Fruit fly (Drosophila melanogaster) whole organism, embryonic: ENCODE results near the gene IntS6.

ENCODE experiments used
- Bteb2 ChIP-seq: fragments of 200-800 bp; sonication (Bioruptor generic); optimal IDR thresholded peaks from 2 replicates; lab custom pipeline; 2016; ENCODE audit warnings: missing biosample characterization, missing genetic modification characterization
- C15 ChIP-seq: fragments of 200-800 bp; sonication (Bioruptor generic); IDR thresholded peaks from 3 replicates; pipeline ENCODE4 v1.3.6; 2022; ENCODE audit warnings: missing biosample characterization, missing genetic modification characterization
- CG11398 ChIP-seq: fragments of 200-800 bp; sonication (Bioruptor generic); optimal IDR thresholded peaks from 2 replicates; lab custom pipeline; 2016; ENCODE audit warnings: missing biosample characterization, missing genetic modification characterization
- CG12071 ChIP-seq: fragments of 200-800 bp; sonication (Bioruptor generic); optimal IDR thresholded peaks from 3 replicates; lab custom pipeline; 2018; ENCODE audit warnings: missing biosample characterization, mild to moderate bottlenecking, missing genetic modification characterization
- CG12155 ChIP-seq: fragments of 200-800 bp; sonication (Bioruptor generic); optimal IDR thresholded peaks from 3 replicates; lab custom pipeline; 2016; ENCODE audit warnings: missing biosample characterization, missing genetic modification characterization
- CG12659 ChIP-seq: fragments of 200-800 bp; sonication (Bioruptor generic); optimal IDR thresholded peaks from 3 replicates; lab custom pipeline; 2017; ENCODE audit warnings: mild to moderate bottlenecking, missing biosample characterization, missing genetic modification reagents, missing genetic modification characterization
- CG15011 ChIP-seq: fragments of 200-800 bp; sonication (Bioruptor generic); optimal IDR thresholded peaks from 3 replicates; lab custom pipeline; 2018; ENCODE audit warnings: missing biosample characterization, mild to moderate bottlenecking, missing genetic modification characterization
- CG1602 ChIP-seq: fragments of 200-800 bp; sonication (Bioruptor generic); optimal IDR thresholded peaks from 3 replicates; lab custom pipeline; 2016; ENCODE audit warnings: missing biosample characterization, missing genetic modification characterization
- CG1603 ChIP-seq: fragments of 200-800 bp; sonication (Bioruptor generic); optimal IDR thresholded peaks from 2 replicates; lab custom pipeline; 2019; ENCODE audit warnings: missing biosample characterization, mild to moderate bottlenecking, missing genetic modification characterization, moderate library complexity
- CG17186 ChIP-seq: fragments of 200-800 bp; sonication (Bioruptor generic); optimal IDR thresholded peaks from 3 replicates; lab custom pipeline; 2017; ENCODE audit warnings: missing biosample characterization, missing genetic modification reagents, missing genetic modification characterization
- CG17568 ChIP-seq: fragments of 200-800 bp; sonication (Bioruptor generic); optimal IDR thresholded peaks from 2 replicates; lab custom pipeline; 2018; ENCODE audit warnings: missing biosample characterization, mild to moderate bottlenecking, missing genetic modification characterization, moderate library complexity
- CG1792 ChIP-seq: fragments of 200-800 bp; sonication (Bioruptor generic); optimal IDR thresholded peaks from 2 replicates; lab custom pipeline; 2016; ENCODE audit warnings: missing biosample characterization, missing genetic modification characterization
- CG18476 ChIP-seq: fragments of 200-800 bp; sonication (Bioruptor generic); optimal IDR thresholded peaks from 2 replicates; lab custom pipeline; 2016; ENCODE audit warnings: missing biosample characterization, mild to moderate bottlenecking, missing genetic modification characterization
- CG3838 ChIP-seq: fragments of 200-800 bp; sonication (Bioruptor generic); optimal IDR thresholded peaks from 3 replicates; lab custom pipeline; 2016; ENCODE audit warnings: missing biosample characterization, missing genetic modification characterization
- CG4707 ChIP-seq: fragments of 200-800 bp; sonication (Bioruptor generic); optimal IDR thresholded peaks from 2 replicates; lab custom pipeline; 2018; ENCODE audit warnings: missing biosample characterization, mild to moderate bottlenecking, missing genetic modification characterization, moderate library complexity
- CG4854 ChIP-seq: fragments of 200-800 bp; sonication (Bioruptor generic); optimal IDR thresholded peaks from 2 replicates; lab custom pipeline; 2016; ENCODE audit warnings: missing biosample characterization, missing genetic modification characterization, inconsistent platforms
- CG6683 ChIP-seq: fragments of 200-800 bp; sonication (Bioruptor generic); optimal IDR thresholded peaks from 2 replicates; lab custom pipeline; 2017; ENCODE audit warnings: missing biosample characterization, mild to moderate bottlenecking, missing genetic modification characterization, missing genetic modification reagents
- CG7357 ChIP-seq: fragments of 200-800 bp; sonication (Bioruptor generic); IDR thresholded peaks from 3 replicates; pipeline ENCODE4 v1.3.6; 2022; ENCODE audit warnings: missing biosample characterization, missing genetic modification characterization
- CG8281 ChIP-seq: fragments of 200-800 bp; sonication (Bioruptor generic); optimal IDR thresholded peaks from 2 replicates; lab custom pipeline; 2018; ENCODE audit warnings: missing biosample characterization, mild to moderate bottlenecking, missing genetic modification characterization, moderate library complexity
- Dfd ChIP-seq, 2 experiments: fragments of >200 bp; optimal IDR thresholded peaks; 2 replicates each; lab custom pipeline; 2017; ENCODE audit warnings: missing biosample characterization in 2 of 2, missing genetic modification characterization in 2 of 2
- E2f2 ChIP-seq: fragments of 200-800 bp; sonication (Bioruptor generic); IDR thresholded peaks from 2 replicates; pipeline ENCODE4 v1.3.6; 2022; ENCODE audit warnings: missing biosample characterization, missing genetic modification characterization
- Ets97D ChIP-seq: fragments of 200-800 bp; sonication (Bioruptor generic); optimal IDR thresholded peaks from 3 replicates; lab custom pipeline; 2016; ENCODE audit warnings: missing biosample characterization, missing genetic modification characterization
- Fer3 ChIP-seq: fragments of 200-800 bp; sonication (Bioruptor generic); optimal IDR thresholded peaks from 2 replicates; lab custom pipeline; 2018; ENCODE audit warnings: missing biosample characterization, mild to moderate bottlenecking, missing genetic modification characterization, moderate library complexity
- Gug ChIP-seq: fragments of 200-800 bp; sonication (Bioruptor generic); IDR thresholded peaks from 4 replicates; pipeline ENCODE4 v1.3.6; 2022; ENCODE audit warnings: missing biosample characterization, missing genetic modification characterization
- Hr39 ChIP-seq: fragments of >200 bp; optimal IDR thresholded peaks from 2 replicates; lab custom pipeline; 2017
- Hsf ChIP-seq: fragments of 200-800 bp; sonication (Bioruptor generic); optimal IDR thresholded peaks from 3 replicates; lab custom pipeline; 2016; ENCODE audit warnings: missing biosample characterization, missing genetic modification characterization
- MTF-1 ChIP-seq: fragments of 200-800 bp; sonication (Bioruptor generic); optimal IDR thresholded peaks from 2 replicates; lab custom pipeline; 2018; ENCODE audit warnings: missing biosample characterization, mild to moderate bottlenecking, missing genetic modification characterization, borderline replicate concordance
- NK7.1 ChIP-seq: fragments of 200-800 bp; sonication (Bioruptor generic); optimal IDR thresholded peaks from 3 replicates; lab custom pipeline; 2016; ENCODE audit warnings: missing biosample characterization, missing genetic modification characterization
- Rfx ChIP-seq: fragments of 200-800 bp; sonication (Bioruptor generic); IDR thresholded peaks from 2 replicates; pipeline ENCODE4 v1.3.6; 2022; ENCODE audit warnings: missing biosample characterization, missing genetic modification characterization
- Side ChIP-seq: fragments of 200-800 bp; sonication (Bioruptor generic); optimal IDR thresholded peaks from 2 replicates; lab custom pipeline; 2016; ENCODE audit warnings: missing biosample characterization, missing genetic modification characterization
- Sox100B ChIP-seq: fragments of 200-800 bp; sonication (Bioruptor generic); optimal IDR thresholded peaks from 3 replicates; lab custom pipeline; 2018; ENCODE audit warnings: missing biosample characterization, mild to moderate bottlenecking, missing genetic modification characterization
- Ssrp ChIP-seq: fragments of 200-800 bp; sonication (Bioruptor generic); optimal IDR thresholded peaks from 2 replicates; lab custom pipeline; 2018; ENCODE audit warnings: missing biosample characterization, mild to moderate bottlenecking, missing genetic modification characterization, moderate library complexity
- Usf ChIP-seq: fragments of 200-800 bp; sonication (Bioruptor generic); optimal IDR thresholded peaks from 2 replicates; lab custom pipeline; 2017; ENCODE audit warnings: missing genotype, missing biosample characterization, missing genetic modification characterization
- ato ChIP-seq: fragments of 200-800 bp; sonication (Bioruptor generic); IDR thresholded peaks from 2 replicates; pipeline ENCODE4 v1.3.6; 2022; ENCODE audit warnings: missing biosample characterization, missing genetic modification characterization; ENCODE audit not compliant: partially characterized antibody
- caup ChIP-seq: fragments of 200-800 bp; sonication (Bioruptor generic); optimal IDR thresholded peaks from 3 replicates; lab custom pipeline; 2017; ENCODE audit warnings: missing biosample characterization, mild to moderate bottlenecking, missing genetic modification characterization, moderate library complexity; ENCODE audit not compliant: severe bottlenecking
- croc ChIP-seq: fragments of 200-800 bp; sonication (Bioruptor generic); conservative IDR thresholded peaks from 3 replicates; pipeline ENCODE4 v1.3.6; 2022; ENCODE audit warnings: missing biosample characterization, missing genetic modification characterization
- disco-r ChIP-seq: fragments of 200-800 bp; sonication (Bioruptor generic); optimal IDR thresholded peaks from 2 replicates; lab custom pipeline; 2016; ENCODE audit warnings: missing biosample characterization, missing genetic modification characterization
- eyg ChIP-seq: fragments of 200-800 bp; sonication (Bioruptor generic); optimal IDR thresholded peaks from 3 replicates; lab custom pipeline; 2016; ENCODE audit warnings: missing biosample characterization, missing genetic modification characterization
- hbn ChIP-seq: fragments of 200-800 bp; sonication (Bioruptor generic); IDR thresholded peaks from 2 replicates; pipeline ENCODE4 v1.3.6; 2022; ENCODE audit warnings: missing biosample characterization, missing genetic modification characterization; ENCODE audit not compliant: partially characterized antibody
- insv ChIP-seq, 2 experiments: fragments of 200-800 bp; sonication (Bioruptor generic); optimal IDR thresholded peaks; 3 replicates each; lab custom pipeline; 2016 to 2018; ENCODE audit warnings: missing biosample characterization in 2 of 2, missing genetic modification characterization in 2 of 2
- jigr1 ChIP-seq: fragments of 200-800 bp; sonication (Bioruptor generic); IDR thresholded peaks from 3 replicates; pipeline ENCODE4 v1.3.6; 2022; ENCODE audit warnings: missing biosample characterization, missing genetic modification characterization
- jumu ChIP-seq: fragments of 200-800 bp; sonication (Bioruptor generic); optimal IDR thresholded peaks from 3 replicates; lab custom pipeline; 2016; ENCODE audit warnings: missing biosample characterization, missing genetic modification characterization
- knrl ChIP-seq: fragments of 200-800 bp; sonication (Bioruptor generic); IDR thresholded peaks from 3 replicates; pipeline ENCODE4 v1.3.6; 2022; ENCODE audit warnings: missing biosample characterization, missing genetic modification characterization; ENCODE audit not compliant: partially characterized antibody
- mirr ChIP-seq: fragments of 200-800 bp; sonication (Bioruptor generic); optimal IDR thresholded peaks from 3 replicates; lab custom pipeline; 2018; ENCODE audit warnings: missing biosample characterization, mild to moderate bottlenecking, missing genetic modification characterization
- nmo ChIP-seq: fragments of 200-800 bp; sonication (Bioruptor generic); optimal IDR thresholded peaks from 2 replicates; lab custom pipeline; 2018; ENCODE audit warnings: missing biosample characterization, mild to moderate bottlenecking, missing genetic modification characterization, moderate library complexity
- pum ChIP-seq: fragments of 200-800 bp; sonication (Bioruptor generic); optimal IDR thresholded peaks from 2 replicates; lab custom pipeline; 2016; ENCODE audit warnings: missing biosample characterization, missing genetic modification characterization
- pzg ChIP-seq: fragments of 200-800 bp; sonication (Bioruptor generic); optimal IDR thresholded peaks from 3 replicates; lab custom pipeline; 2018; ENCODE audit warnings: missing biosample characterization, mild to moderate bottlenecking, missing genetic modification characterization, moderate library complexity
- sc ChIP-seq, 3 experiments: fragments of >200 bp in 2 of 3; fragments of 200-800 bp in 1 of 3; sonication (Bioruptor generic) in 1 of 3; optimal IDR thresholded peaks; 2 replicates in 2 of 3; 3 replicates in 1 of 3; lab custom pipeline; 2017; ENCODE audit warnings: mild to moderate bottlenecking in 1 of 3, missing biosample characterization in 1 of 3, missing genetic modification characterization in 1 of 3, missing genetic modification reagents in 1 of 3
- sd ChIP-seq: fragments of 200-800 bp; sonication (Bioruptor generic); optimal IDR thresholded peaks from 3 replicates; lab custom pipeline; 2018; ENCODE audit warnings: missing biosample characterization, mild to moderate bottlenecking, missing genetic modification characterization, moderate library complexity
- so ChIP-seq: fragments of 200-800 bp; sonication (Bioruptor generic); IDR thresholded peaks from 3 replicates; pipeline ENCODE4 v1.3.6; 2022; ENCODE audit warnings: missing biosample characterization, missing genetic modification characterization

IntS6 gene

DNA sequence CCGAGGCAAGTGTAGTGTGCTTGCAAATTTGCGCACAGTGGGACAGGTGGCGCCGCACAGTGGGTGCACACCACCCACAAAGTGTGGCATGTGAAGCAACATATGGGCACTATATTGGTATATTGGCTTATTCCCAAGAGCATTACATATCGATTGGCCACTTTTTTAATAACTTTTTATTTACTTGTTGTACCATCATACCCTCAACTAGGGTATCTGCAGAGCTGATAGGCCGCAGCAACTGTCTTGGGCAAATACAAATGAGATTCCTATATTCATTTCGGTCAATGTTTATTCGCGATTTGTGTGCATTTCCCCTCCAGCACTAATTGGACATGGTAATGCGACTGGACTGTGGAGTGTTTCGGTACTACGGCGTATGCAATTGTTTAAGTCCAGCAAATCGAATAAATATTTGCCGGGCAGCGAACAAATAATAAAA is 22.3 kb downstream of the IntS6 start (continued):
- no peak for TF ChIP-seq CG1792
- no peak for TF ChIP-seq pzg (GFP tag; lab: Kevin White, UChicago)
- TF ChIP-seq CG4707, result peak; percentile 66
- no peak for TF ChIP-seq Dfd (GFP tag; optimal IDR thresholded peaks at IDR 0.05; lab: Kevin White, UChicago)
- no peak for TF ChIP-seq CG12155 (GFP tag; lab: Kevin White, UChicago)
- TF ChIP-seq mirr (GFP tag; lab: Kevin White, UChicago), result no peak
- TF ChIP-seq insv (GFP tag; optimal IDR thresholded peaks at IDR 0.05; lab: Kevin White, UChicago), result no peak
- TF ChIP-seq CG12071 (GFP tag; lab: Kevin White, UChicago), result peak; percentile 64
- peak; percentile 52 for TF ChIP-seq nmo (GFP tag; lab: Kevin White, UChicago)
- 0 out of 3 replicates have a peak, but pooled peaks have one; percentile 36 for TF ChIP-seq CG7357 (GFP tag; lab: Robert Waterston, UW)
- no peak for TF ChIP-seq CG18476
- peak; percentile 15 for TF ChIP-seq disco-r (GFP tag; lab: Kevin White, UChicago)
- no peak for TF ChIP-seq Usf
- TF ChIP-seq Ets97D, result no peak
- no peak for TF ChIP-seq Side (GFP tag; lab: Kevin White, UChicago)
- no peak for TF ChIP-seq Bteb2 (GFP tag; lab: Kevin White, UChicago)
- TF ChIP-seq CG15011 (GFP tag; lab: Kevin White, UChicago), result no peak
- peak; percentile 55 for TF ChIP-seq CG11398 (GFP tag; lab: Kevin White, UChicago)
- no peak for TF ChIP-seq CG4854 (GFP tag; lab: Kevin White, UChicago)
- TF ChIP-seq CG6683, result no peak
- TF ChIP-seq CG1603 (tag; lab: Kevin White, UChicago), result peak; percentile 89
- TF ChIP-seq hbn (GFP tag; lab: Robert Waterston, UW), result no peak
- TF ChIP-seq sc (optimal IDR thresholded peaks at IDR 0.05; lab: Kevin White, UChicago), result no peak
- peak; percentile 65 for TF ChIP-seq sc (GFP tag; optimal IDR thresholded peaks at IDR 0.05; lab: Kevin White, UChicago)
- no peak for TF ChIP-seq E2f2 (GFP tag; lab: Robert Waterston, UW)
- TF ChIP-seq Gug, result peak; percentile 17; the same call in 1 of the 4 replicates
- TF ChIP-seq Hr39 (lab: Kevin White, UChicago), result no peak
- no peak for TF ChIP-seq knrl (GFP tag; lab: Robert Waterston, UW)
- TF ChIP-seq Rfx, result peak; percentile 45; the same call in 1 of the 2 replicates
- TF ChIP-seq Sox100B (GFP tag; lab: Kevin White, UChicago), result peak; percentile 56
- no peak for TF ChIP-seq CG3838 (GFP tag; lab: Kevin White, UChicago)
- TF ChIP-seq sd, result no peak
- peak; percentile 16 for TF ChIP-seq CG17568
- peak; percentile 48 for TF ChIP-seq eyg (GFP tag; lab: Kevin White, UChicago)
- TF ChIP-seq C15, result no peak
- TF ChIP-seq ato (GFP tag; lab: Robert Waterston, UW), result no peak
- TF ChIP-seq Hsf (GFP tag; lab: Kevin White, UChicago), result peak; percentile 57
- no peak for TF ChIP-seq CG12659
- TF ChIP-seq croc (GFP tag; lab: Robert Waterston, UW), result no peak
- TF ChIP-seq jumu (GFP tag; lab: Kevin White, UChicago), result no peak
- TF ChIP-seq pum (GFP tag; lab: Kevin White, UChicago), result peak; percentile 35
- TF ChIP-seq CG17186, result peak; percentile 42
- no peak for TF ChIP-seq CG1602 (GFP tag; lab: Kevin White, UChicago)
- TF ChIP-seq Ssrp (tag; lab: Kevin White, UChicago), result peak; percentile 33
- peak; percentile 41; the same call in 1 of the 3 replicates for TF ChIP-seq jigr1
- no peak for TF ChIP-seq NK7.1 (GFP tag; lab: Kevin White, UChicago)
- peak; percentile 1 for TF ChIP-seq caup (GFP tag; lab: Kevin White, UChicago)
- TF ChIP-seq MTF-1 (GFP tag; lab: Kevin White, UChicago), result peak; percentile 61
- peak; percentile 43; the same call in 1 of the 3 replicates for TF ChIP-seq so (GFP tag; lab: Robert Waterston, UW)
- TF ChIP-seq Fer3 (tag; lab: Kevin White, UChicago), result peak; percentile 31
- peak; percentile 27 for TF ChIP-seq CG8281
